Worm (Caenorhabditis elegans) whole organism, L1 larva: ENCODE measurements around the gene C50C3.5.

ENCODE experiments used
- C16A3.4 ChIP-seq: fragments of 150-350 bp; optimal IDR thresholded peaks from 2 replicates; lab custom pipeline; 2014; ENCODE audit warnings: missing biosample characterization, missing genetic modification characterization
- C34B4.2 ChIP-seq: sonication (generic microtip); optimal IDR thresholded peaks from 2 replicates; lab custom pipeline; 2017; ENCODE audit warnings: mild to moderate bottlenecking, missing genetic modification characterization, missing compliant biosample characterization
- Y116A8C.19 ChIP-seq: sonication (generic microtip); optimal IDR thresholded peaks from 2 replicates; lab custom pipeline; 2016; ENCODE audit warnings: missing compliant biosample characterization, missing genetic modification characterization, borderline replicate concordance
- ceh-8 ChIP-seq: fragments of 200-800 bp; sonication (Bioruptor generic); optimal IDR thresholded peaks from 2 replicates; lab custom pipeline; 2018; ENCODE audit warnings: mild to moderate bottlenecking, missing genetic modification characterization, moderate library complexity, missing compliant biosample characterization
- ceh-88 ChIP-seq: fragments of 200-800 bp; sonication (Bioruptor generic); IDR thresholded peaks from 2 replicates; pipeline ENCODE4 v1.3.6; 2022; ENCODE audit warnings: missing genetic modification characterization, missing compliant biosample characterization
- ceh-90 ChIP-seq: sonication (generic microtip); optimal IDR thresholded peaks from 2 replicates; lab custom pipeline; 2016; ENCODE audit warnings: missing genetic modification characterization, missing compliant biosample characterization
- dpl-1 ChIP-seq, 3 experiments: fragments of 150-350 bp in 2 of 3; sonication (generic microtip) in 1 of 3; optimal IDR thresholded peaks; 2 replicates each; lab custom pipeline; 2014 to 2017; ENCODE audit warnings: missing biosample characterization in 3 of 3, missing genetic modification characterization in 3 of 3, missing genetic modification reagents in 3 of 3
- efl-3 ChIP-seq: fragments of 200-800 bp; sonication (Bioruptor generic); optimal IDR thresholded peaks from 2 replicates; lab custom pipeline; 2018; ENCODE audit warnings: mild to moderate bottlenecking, missing genetic modification characterization, missing compliant biosample characterization
- egl-13 ChIP-seq: sonication (generic microtip); optimal IDR thresholded peaks from 2 replicates; lab custom pipeline; 2016; ENCODE audit warnings: missing genotype, missing genetic modification reagents, missing genetic modification characterization, missing compliant biosample characterization
- ets-5 ChIP-seq: fragments of 200-800 bp; sonication (Bioruptor generic); IDR thresholded peaks from 2 replicates; pipeline ENCODE4 v1.3.6; 2022; ENCODE audit warnings: missing genetic modification characterization, missing compliant biosample characterization
- fkh-8 ChIP-seq: sonication (generic microtip); optimal IDR thresholded peaks from 2 replicates; lab custom pipeline; 2016; ENCODE audit warnings: mild to moderate bottlenecking, missing genetic modification characterization, missing compliant biosample characterization
- grh-1 ChIP-seq: fragments of 200-800 bp; sonication (Bioruptor generic); IDR thresholded peaks from 2 replicates; pipeline ENCODE4 v1.3.6; 2022; ENCODE audit warnings: missing genetic modification reagents, missing genetic modification characterization, missing compliant biosample characterization
- hlh-4 ChIP-seq: sonication (generic microtip); optimal IDR thresholded peaks from 2 replicates; lab custom pipeline; 2016; ENCODE audit warnings: mild to moderate bottlenecking, missing genetic modification characterization, missing compliant biosample characterization
- hpl-2 ChIP-seq: fragments of 150-350 bp; optimal IDR thresholded peaks from 2 replicates; lab custom pipeline; 2014; ENCODE audit warnings: missing biosample characterization, missing genetic modification reagents, missing genetic modification characterization
- lin-14 ChIP-seq: fragments of 200-800 bp; sonication (Bioruptor generic); optimal IDR thresholded peaks from 2 replicates; lab custom pipeline; 2018; ENCODE audit warnings: mild to moderate bottlenecking, missing genetic modification characterization, moderate library complexity, missing compliant biosample characterization
- lin-15B ChIP-seq: fragments of 150-350 bp; sonication (generic microtip); optimal IDR thresholded peaks from 3 replicates; lab custom pipeline; 2014; ENCODE audit warnings: missing biosample characterization, missing genetic modification characterization
- lin-35 ChIP-seq, 2 experiments: fragments of 150-350 bp; optimal IDR thresholded peaks; 2 replicates each; lab custom pipeline; 2014; ENCODE audit warnings: missing biosample characterization in 2 of 2, missing genetic modification characterization in 2 of 2, missing genetic modification reagents in 2 of 2
- lin-39 ChIP-seq: fragments of 150-350 bp; optimal IDR thresholded peaks from 2 replicates; lab custom pipeline; 2014; ENCODE audit warnings: missing biosample characterization, missing genetic modification reagents, missing genetic modification characterization
- lir-3 ChIP-seq: sonication (generic microtip); optimal IDR thresholded peaks from 2 replicates; lab custom pipeline; 2016; ENCODE audit warnings: mild to moderate bottlenecking, missing genetic modification characterization, moderate library complexity, missing compliant biosample characterization; ENCODE audit not compliant: poor library complexity
- lsy-2 ChIP-seq, 2 experiments: fragments of 150-350 bp; optimal IDR thresholded peaks; 2 replicates each; lab custom pipeline; 2014; ENCODE audit warnings: missing biosample characterization in 2 of 2, missing genetic modification characterization in 2 of 2
- mdl-1 ChIP-seq, 2 experiments: fragments of 150-350 bp; optimal IDR thresholded peaks; 2 replicates each; lab custom pipeline; 2014 to 2017; ENCODE audit warnings: missing biosample characterization in 2 of 2, missing genetic modification characterization in 2 of 2, inconsistent platforms in 1 of 2
- mef-2 ChIP-seq: fragments of 150-350 bp; optimal IDR thresholded peaks from 2 replicates; lab custom pipeline; 2014; ENCODE audit warnings: missing biosample characterization, missing genetic modification characterization
- nhr-11 ChIP-seq: fragments of 150-350 bp; optimal IDR thresholded peaks from 2 replicates; lab custom pipeline; 2014; ENCODE audit warnings: missing biosample characterization, missing genetic modification characterization
- nhr-19 ChIP-seq: fragments of 200-800 bp; sonication (Bioruptor generic); conservative IDR thresholded peaks from 2 replicates; pipeline ENCODE4 v1.3.6; 2022; ENCODE audit warnings: missing genetic modification characterization, missing compliant biosample characterization
- nhr-237 ChIP-seq: fragments of 150-350 bp; optimal IDR thresholded peaks from 2 replicates; lab custom pipeline; 2014; ENCODE audit warnings: missing biosample characterization, missing genetic modification characterization
- nhr-85 ChIP-seq: sonication (generic microtip); peaks from one replicate; lab custom pipeline; 2016; ENCODE audit warnings: missing genetic modification characterization, inconsistent platforms, missing compliant biosample characterization
- nhr-90 ChIP-seq: sonication (generic microtip); optimal IDR thresholded peaks from 2 replicates; lab custom pipeline; 2016; ENCODE audit warnings: mild to moderate bottlenecking, missing genetic modification characterization, missing compliant biosample characterization; ENCODE audit not compliant: poor library complexity
- pag-3 ChIP-seq: sonication (generic microtip); optimal IDR thresholded peaks from 2 replicates; lab custom pipeline; 2017; ENCODE audit warnings: missing genetic modification characterization, mild to moderate bottlenecking, missing compliant biosample characterization, antibody characterized with exemption, borderline replicate concordance; ENCODE audit not compliant: insufficient read depth
- pax-3 ChIP-seq: fragments of 200-800 bp; sonication (Bioruptor generic); optimal IDR thresholded peaks from 2 replicates; lab custom pipeline; 2018; ENCODE audit warnings: mild to moderate bottlenecking, missing genetic modification characterization, moderate library complexity, missing compliant biosample characterization
- skn-1 ChIP-seq: fragments of 150-350 bp; optimal IDR thresholded peaks from 2 replicates; lab custom pipeline; 2014; ENCODE audit warnings: missing biosample characterization, missing genetic modification characterization
- snpc-4 ChIP-seq: fragments of 150-350 bp; optimal IDR thresholded peaks from 2 replicates; lab custom pipeline; 2014; ENCODE audit warnings: missing biosample characterization, missing genetic modification characterization
- snu-23 ChIP-seq: sonication (generic microtip); optimal IDR thresholded peaks from 2 replicates; lab custom pipeline; 2016; ENCODE audit warnings: missing genetic modification characterization, missing compliant biosample characterization
- swsn-7 ChIP-seq: sonication (generic microtip); optimal IDR thresholded peaks from 2 replicates; lab custom pipeline; 2016; ENCODE audit warnings: missing genetic modification characterization, missing compliant biosample characterization
- tbx-2 ChIP-seq: sonication (generic microtip); optimal IDR thresholded peaks from 2 replicates; lab custom pipeline; 2016; ENCODE audit warnings: missing genetic modification characterization, missing compliant biosample characterization
- tlp-1 ChIP-seq: fragments of 150-350 bp; optimal IDR thresholded peaks from 2 replicates; lab custom pipeline; 2014; ENCODE audit warnings: missing biosample characterization, missing genetic modification characterization
- unc-130 ChIP-seq: fragments of 150-350 bp; optimal IDR thresholded peaks from 2 replicates; lab custom pipeline; 2017; ENCODE audit warnings: missing biosample characterization, missing genetic modification characterization, inconsistent platforms
- unc-30 ChIP-seq: sonication (generic microtip); optimal IDR thresholded peaks from 2 replicates; lab custom pipeline; 2017; ENCODE audit warnings: missing biosample characterization, missing genetic modification characterization
- unc-98 ChIP-seq: fragments of 200-800 bp; sonication (Bioruptor generic); IDR thresholded peaks from 2 replicates; pipeline ENCODE4 v1.3.6; 2022; ENCODE audit warnings: missing genetic modification characterization, missing compliant biosample characterization
- xbp-1 ChIP-seq: sonication (generic microtip); optimal IDR thresholded peaks from 2 replicates; lab custom pipeline; 2016; ENCODE audit warnings: missing genetic modification characterization, missing compliant biosample characterization

The C50C3.5 gene

ce11 chrIII:8130177-8130902, 48.7 kb upstream of the C50C3.5 start, which contains the start of the genes rpl-21 and C14B9.10 (continued):
- TF ChIP-seq ceh-90 (tag; lab: Kevin White, UChicago) (no peak), grh-1 (GFP tag; lab: Robert Waterston, UW) (peak; percentile 64), xbp-1 (tag; lab: Kevin White, UChicago) (peak; percentile 81), efl-3 (GFP tag; lab: Kevin White, UChicago) (no peak), mdl-1 (tag; optimal IDR thresholded peaks at IDR 0.05; lab: Kevin White, UChicago) (peak in 1 of 2 experiments; percentile 77), mef-2 (tag; lab: Kevin White, UChicago) (no peak), fkh-8 (tag; lab: Kevin White, UChicago) (peak; percentile 68), pag-3 (no peak), C16A3.4 (tag; lab: Kevin White, UChicago) (peak; percentile 90), lin-15B (peak; percentile 78), unc-30 (tag; lab: Kevin White, UChicago) (no peak), swsn-7 (tag; lab: Kevin White, UChicago) (peak; percentile 85), egl-13 (peak; percentile 27), snu-23 (GFP tag; lab: Kevin White, UChicago) (peak; percentile 93), tbx-2 (tag; lab: Kevin White, UChicago) (peak; percentile 83), nhr-90 (tag; lab: Kevin White, UChicago) (peak; percentile 82), nhr-11 (tag; lab: Kevin White, UChicago) (peak; percentile 75), unc-98 (no peak), lin-35 (GFP tag; optimal IDR thresholded peaks at IDR 0.05; lab: Kevin White, UChicago) (peak; percentile 84 to 89), lin-39 (tag; lab: Kevin White, UChicago) (peak; percentile 69), C34B4.2 (tag; lab: Kevin White, UChicago) (no peak), hpl-2 (peak; percentile 9), unc-130 (tag; lab: Kevin White, UChicago) (peak; percentile 95), dpl-1 (GFP tag; optimal IDR thresholded peaks at IDR 0.05; lab: Kevin White, UChicago) (peak; percentile 75 to 80 (median 78)), lin-14 (peak; percentile 77), ets-5 (GFP tag; lab: Robert Waterston, UW) (no peak)

- no peak for TF ChIP-seq egl-13
- no peak for TF ChIP-seq hpl-2
- no peak for TF ChIP-seq C16A3.4 (tag; lab: Kevin White, UChicago)
- TF ChIP-seq nhr-237 (tag; lab: Kevin White, UChicago): no peak
- no peak for TF ChIP-seq lin-15B
- peak; percentile 5 for TF ChIP-seq nhr-85 (tag; lab: Kevin White, UChicago)
- no peak for TF ChIP-seq hlh-4 (tag; lab: Kevin White, UChicago)
- no peak for TF ChIP-seq unc-130 (tag; lab: Kevin White, UChicago)
- TF ChIP-seq lsy-2 (tag; optimal IDR thresholded peaks at IDR 0.05; lab: Kevin White, UChicago): peak in 1 of 2 experiments; percentile 43
- TF ChIP-seq pax-3: no peak
- TF ChIP-seq lir-3 (tag; lab: Kevin White, UChicago): no peak
- peak; percentile 1 for TF ChIP-seq tbx-2 (tag; lab: Kevin White, UChicago)
- no peak for TF ChIP-seq Y116A8C.19 (tag; lab: Kevin White, UChicago)
- no peak for TF ChIP-seq snpc-4 (tag; lab: Kevin White, UChicago)
- no peak for TF ChIP-seq ceh-8
- TF ChIP-seq tlp-1 (tag; lab: Kevin White, UChicago): no peak
- peak; percentile 25; the same call in 1 of the 2 replicates for TF ChIP-seq nhr-19 (GFP tag; lab: Robert Waterston, UW)
- 0 out of 2 replicates have a peak, but pooled peaks have one; percentile 18 for TF ChIP-seq ceh-88
- no peak for TF ChIP-seq skn-1
- TF ChIP-seq lin-14: peak; percentile 22
- TF ChIP-seq, all 84 proteins: peak for 6
Observed at ce11 chrIII:8132496-8132895, 46.5 kb upstream of the C50C3.5 start.
